Worm (Caenorhabditis elegans): ENCODE results near the gene slcf-2.

Gene slcf-2

ce11 chrX:3393562-3393961, at the start of gene slcf-2:
Gene slcf-2 (plus strand): TSS chrX:3393862.
- TF ChIP-seq sea-2 (GFP tag; optimal IDR thresholded peaks at IDR 0.05) (no peak), egl-27 (tag; optimal IDR thresholded peaks at IDR 0.05) (no peak), elt-1 (tag; optimal IDR thresholded peaks at IDR 0.05) (no peak), ceh-28 (tag; optimal IDR thresholded peaks at IDR 0.05) (no peak), nhr-12 (tag; optimal IDR thresholded peaks at IDR 0.05) (no peak), fkh-2 (tag; optimal IDR thresholded peaks at IDR 0.05) (no peak), mml-1 (tag; optimal IDR thresholded peaks at IDR 0.05) (no peak), daf-12 (tag; optimal IDR thresholded peaks at IDR 0.05) (no peak), eor-1 (tag; optimal IDR thresholded peaks at IDR 0.05) (no peak), nhr-67 (tag; optimal IDR thresholded peaks at IDR 0.05) (no peak), nhr-237 (tag; optimal IDR thresholded peaks at IDR 0.05) (no peak), lin-15B (tag; optimal IDR thresholded peaks at IDR 0.05) (no peak), fkh-10 (GFP tag; optimal IDR thresholded peaks at IDR 0.05) (no peak), ztf-4 (tag; optimal IDR thresholded peaks at IDR 0.05) (no peak)

- no peak for TF ChIP-seq nhr-12 (tag; optimal IDR thresholded peaks at IDR 0.05)
- no peak for TF ChIP-seq ceh-9 (tag; optimal IDR thresholded peaks at IDR 0.05)
- TF ChIP-seq ZK546.5 (tag; optimal IDR thresholded peaks at IDR 0.05) = no peak
- TF ChIP-seq hmg-11 (tag; optimal IDR thresholded peaks at IDR 0.05) = no peak
- peak; percentile 24 for TF ChIP-seq nhr-43 (tag; optimal IDR thresholded peaks at IDR 0.05; ENCODE audit: poor library complexity, severe bottlenecking)
- TF ChIP-seq sea-2 (GFP tag; optimal IDR thresholded peaks at IDR 0.05) = no peak
- no peak for TF ChIP-seq nhr-67 (tag; optimal IDR thresholded peaks at IDR 0.05)
- TF ChIP-seq mdl-1 (tag; optimal IDR thresholded peaks at IDR 0.05) = no peak
- TF ChIP-seq pha-4 (tag; optimal IDR thresholded peaks at IDR 0.05) = peak; percentile 0
- TF ChIP-seq ceh-16 (tag; optimal IDR thresholded peaks at IDR 0.05) = no peak
- no peak for TF ChIP-seq nhr-77 (tag; optimal IDR thresholded peaks at IDR 0.05)
- TF ChIP-seq aly-2 (tag; optimal IDR thresholded peaks at IDR 0.05) = no peak
- TF ChIP-seq nhr-23 (tag; optimal IDR thresholded peaks at IDR 0.05) = peak; percentile 7
- no peak for TF ChIP-seq ztf-4 (tag; optimal IDR thresholded peaks at IDR 0.05)
These were observed 45.7 kb upstream of the slcf-2 start, which contains the start of gene ZK816.3 for ce11 chrX:3347904-3348441. Gene ZK816.3 (plus strand): TSS chrX:3348391.

- TF ChIP-seq ceh-28 (tag; optimal IDR thresholded peaks at IDR 0.05) (no peak), nhr-23 (tag; optimal IDR thresholded peaks at IDR 0.05) (no peak), lin-15B (tag; optimal IDR thresholded peaks at IDR 0.05) (no peak), nhr-11 (tag; optimal IDR thresholded peaks at IDR 0.05) (no peak), ceh-82 (tag; optimal IDR thresholded peaks at IDR 0.05) (no peak), ceh-9 (tag; optimal IDR thresholded peaks at IDR 0.05) (no peak), eor-1 (tag; optimal IDR thresholded peaks at IDR 0.05) (no peak), nhr-12 (tag; optimal IDR thresholded peaks at IDR 0.05) (no peak), egl-27 (tag; optimal IDR thresholded peaks at IDR 0.05) (no peak), unc-39 (tag; optimal IDR thresholded peaks at IDR 0.05) (no peak), elt-2 (tag; optimal IDR thresholded peaks at IDR 0.05) (no peak), daf-12 (tag; optimal IDR thresholded peaks at IDR 0.05) (no peak), sea-2 (GFP tag; optimal IDR thresholded peaks at IDR 0.05) (no peak), mml-1 (tag; optimal IDR thresholded peaks at IDR 0.05) (no peak)
These were observed 43.4 kb upstream of the slcf-2 start, which contains the start of gene nspg-4 for ce11 chrX:3350306-3350705. Gene nspg-4 (minus strand): TSS chrX:3350406.

- TF ChIP-seq pha-4 (tag; optimal IDR thresholded peaks at IDR 0.05) (no peak), lsy-12 (tag; optimal IDR thresholded peaks at IDR 0.05) (no peak), elt-2 (tag; optimal IDR thresholded peaks at IDR 0.05) (no peak), nhr-237 (tag; optimal IDR thresholded peaks at IDR 0.05) (no peak), fkh-10 (GFP tag; optimal IDR thresholded peaks at IDR 0.05) (no peak), nhr-25 (tag; optimal IDR thresholded peaks at IDR 0.05) (no peak), aly-2 (tag; optimal IDR thresholded peaks at IDR 0.05) (no peak)
These were observed 42.1 kb upstream of the slcf-2 start, which contains the start of gene ZK816.1 for ce11 chrX:3351526-3351925. Gene ZK816.1 (plus strand): TSS chrX:3351712.

ce11 chrX:3362378-3362777, 31.3 kb upstream of the slcf-2 start, which contains the start of gene dhs-26:
Gene dhs-26 (minus strand): TSS chrX:3362493.
- TF ChIP-seq ama-1 (optimal IDR thresholded peaks at IDR 0.05) = no peak
- TF ChIP-seq unc-62 (GFP tag; optimal IDR thresholded peaks at IDR 0.05) = no peak
- TF ChIP-seq elt-2 (tag; optimal IDR thresholded peaks at IDR 0.05) = no peak
- no peak for TF ChIP-seq unc-39 (tag; optimal IDR thresholded peaks at IDR 0.05)
- no peak for TF ChIP-seq ztf-11 (tag; optimal IDR thresholded peaks at IDR 0.05)
- no peak for TF ChIP-seq jun-1 (tag; optimal IDR thresholded peaks at IDR 0.05)

All from whole organism, L3 larva.